Worm (Caenorhabditis elegans) whole organism, early embryonic: ENCODE data around the gene F31F7.2.

Experiments used
- F13C5.2 ChIP-seq: sonication (generic microtip); optimal IDR thresholded peaks from 2 replicates; lab custom pipeline; 2017; ENCODE audit warnings: mild to moderate bottlenecking, missing genetic modification characterization, inconsistent platforms, missing compliant biosample characterization
- ama-1 ChIP-seq: fragments of 150-350 bp; optimal IDR thresholded peaks from 2 replicates; lab custom pipeline; 2014
- ceh-13 ChIP-seq: fragments of 200-800 bp; sonication (Bioruptor generic); optimal IDR thresholded peaks from 2 replicates; lab custom pipeline; 2018; ENCODE audit warnings: mild to moderate bottlenecking, missing genetic modification characterization, missing compliant biosample characterization
- ceh-36 ChIP-seq: sonication (generic microtip); optimal IDR thresholded peaks from 2 replicates; lab custom pipeline; 2016; ENCODE audit warnings: missing genetic modification characterization, inconsistent platforms, missing compliant biosample characterization
- hmbx-1 ChIP-seq: sonication (generic microtip); optimal IDR thresholded peaks from 2 replicates; lab custom pipeline; 2016; ENCODE audit warnings: mild to moderate bottlenecking, missing genetic modification characterization, missing compliant biosample characterization
- hmg-4 ChIP-seq: fragments of 200-800 bp; sonication (Bioruptor generic); optimal IDR thresholded peaks from 2 replicates; lab custom pipeline; 2018; ENCODE audit warnings: mild to moderate bottlenecking, missing genetic modification characterization, missing compliant biosample characterization
- sea-1 ChIP-seq: fragments of 200-800 bp; sonication (Bioruptor generic); conservative IDR thresholded peaks from 2 replicates; pipeline ENCODE4 v1.3.6; 2022; ENCODE audit warnings: missing genetic modification characterization, missing compliant biosample characterization
- tbx-11 ChIP-seq: fragments of 200-800 bp; sonication (Bioruptor generic); IDR thresholded peaks from 2 replicates; pipeline ENCODE4 v1.3.6; 2022; ENCODE audit warnings: missing genetic modification characterization, missing compliant biosample characterization
- tbx-37 ChIP-seq: fragments of 200-800 bp; sonication (Bioruptor generic); conservative IDR thresholded peaks from 2 replicates; pipeline ENCODE4 v1.3.6; 2022; ENCODE audit warnings: missing genetic modification reagents, missing genetic modification characterization, missing compliant biosample characterization
- tra-4 ChIP-seq: sonication (generic microtip); optimal IDR thresholded peaks from 2 replicates; lab custom pipeline; 2017; ENCODE audit warnings: missing genetic modification characterization, missing compliant biosample characterization

- TF ChIP-seq ceh-36 (no peak), sea-1 (GFP tag; lab: Robert Waterston, UW) (no peak), hmg-4 (no peak), ama-1 (no peak), F13C5.2 (no peak), hmbx-1 (tag; lab: Kevin White, UChicago) (no peak), tra-4 (no peak), tbx-11 (GFP tag; lab: Robert Waterston, UW) (no peak), tbx-37 (GFP tag; lab: Robert Waterston, UW) (no peak), ceh-13 (no peak)
These were observed 29.9 kb upstream of the F31F7.2 start for ce11 chrV:6240735-6241134.
